Worm (Caenorhabditis elegans): ENCODE results near the gene D1005.5.

ce11 chrX:1471232-1471631 is 1.5 kb downstream of the D1005.5 start:
- TF ChIP-seq F49E8.2 (tag; optimal IDR thresholded peaks at IDR 0.05; ENCODE audit: borderline replicate concordance) (no peak), nhr-25 (tag; optimal IDR thresholded peaks at IDR 0.05; ENCODE audit: borderline replicate concordance, insufficient read depth) (no peak), mep-1 (tag; optimal IDR thresholded peaks at IDR 0.05) (no peak), unc-130 (GFP tag; optimal IDR thresholded peaks at IDR 0.05) (no peak), pha-4 (GFP tag; IDR thresholded peaks at IDR 0.05) (no peak), pha-4 (tag; optimal IDR thresholded peaks at IDR 0.05) (no peak), dpl-1 (GFP tag; optimal IDR thresholded peaks at IDR 0.05) (no peak)

Data from whole organism, L4 larva.